Worm (Caenorhabditis elegans) whole organism, L4/young adult: ENCODE measurements around the gene dpyd-1.

ENCODE experiments used
- W03F9.2 ChIP-seq: fragments of 150-350 bp; optimal IDR thresholded peaks from 2 replicates; lab custom pipeline; 2014; ENCODE audit warnings: missing biosample characterization, missing genetic modification characterization
- him-1 ChIP-seq: sonication (generic microtip); optimal IDR thresholded peaks from 2 replicates; lab custom pipeline; 2016; ENCODE audit warnings: missing genotype, missing genetic modification reagents, missing genetic modification characterization, missing compliant biosample characterization

DNA sequence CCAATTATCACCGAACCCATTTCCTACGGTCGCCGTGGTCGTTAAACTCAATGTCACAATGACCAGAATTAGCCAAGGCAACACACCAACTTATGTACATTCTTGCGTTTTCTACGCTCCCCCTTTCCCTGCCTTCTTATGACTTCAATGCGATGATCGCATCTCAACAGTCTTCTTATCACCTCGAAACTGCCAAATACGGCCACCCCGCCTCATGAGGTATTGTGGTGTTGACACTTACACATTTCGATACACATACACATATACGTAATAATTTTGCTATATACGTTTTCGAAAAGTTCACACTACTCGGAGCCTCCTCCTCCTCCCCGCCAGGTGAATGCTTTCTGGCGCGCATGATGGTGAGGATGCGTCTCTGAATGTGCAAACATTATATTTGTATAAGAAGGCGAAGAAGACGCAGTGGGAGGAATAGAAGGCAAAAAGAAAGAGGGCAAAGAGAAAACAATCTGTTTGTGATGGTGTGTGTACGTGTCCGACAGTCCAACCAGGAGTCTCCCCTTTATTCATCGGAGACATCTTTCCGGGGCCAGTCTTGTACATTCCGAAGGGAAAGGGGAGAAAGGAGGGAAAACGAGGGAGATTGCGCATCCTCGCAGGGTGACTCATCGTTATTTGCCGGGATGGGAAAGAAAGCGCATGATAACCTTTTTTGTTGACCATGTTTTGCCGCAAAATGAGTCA is 12.4 kb downstream of the dpyd-1 start:
- TF ChIP-seq him-1 (no peak), W03F9.2 (tag; lab: Kevin White, UChicago) (no peak)
